Fruit fly (Drosophila melanogaster) whole organism, pupa: ENCODE measurements around the gene Epp.

Source experiments
- CG10348 ChIP-seq: fragments of 200-800 bp; sonication (Bioruptor generic); IDR thresholded peaks from 2 replicates; pipeline ENCODE4 v1.3.6; 2022; ENCODE audit warnings: missing biosample characterization, missing genetic modification characterization
- CG12605 ChIP-seq: fragments of 200-800 bp; sonication (Bioruptor generic); IDR thresholded peaks from 2 replicates; pipeline ENCODE4 v1.3.6; 2022; ENCODE audit warnings: missing biosample characterization, missing genetic modification characterization
- CG13204 ChIP-seq: fragments of 200-800 bp; sonication (Bioruptor generic); optimal IDR thresholded peaks from 2 replicates; lab custom pipeline; 2018; ENCODE audit warnings: missing biosample characterization, mild to moderate bottlenecking, missing genetic modification characterization, moderate library complexity
- CG32121 ChIP-seq: fragments of 200-800 bp; sonication (Bioruptor generic); IDR thresholded peaks from 2 replicates; pipeline ENCODE4 v1.3.6; 2022; ENCODE audit warnings: missing biosample characterization, missing genetic modification characterization
- CG34367 ChIP-seq: fragments of 200-800 bp; sonication (Bioruptor generic); optimal IDR thresholded peaks from 2 replicates; lab custom pipeline; 2018; ENCODE audit warnings: missing biosample characterization, mild to moderate bottlenecking, missing genetic modification characterization
- CG9948 ChIP-seq: fragments of 200-800 bp; sonication (Bioruptor generic); optimal IDR thresholded peaks from 2 replicates; lab custom pipeline; 2018; ENCODE audit warnings: missing biosample characterization, mild to moderate bottlenecking, missing genetic modification characterization, moderate library complexity
- D1 ChIP-seq: fragments of 200-800 bp; sonication (Bioruptor generic); optimal IDR thresholded peaks from 2 replicates; lab custom pipeline; 2018; ENCODE audit warnings: missing biosample characterization, mild to moderate bottlenecking, missing genetic modification characterization, moderate library complexity
- EcR ChIP-seq: fragments of 200-800 bp; sonication (Bioruptor generic); optimal IDR thresholded peaks from 3 replicates; lab custom pipeline; 2019; ENCODE audit warnings: missing biosample characterization, missing genetic modification characterization, mild to moderate bottlenecking, moderate library complexity, missing genetic modification reagents
- Ets98B ChIP-seq: fragments of 200-800 bp; sonication (Bioruptor generic); IDR thresholded peaks from 2 replicates; pipeline ENCODE4 v1.3.6; 2022; ENCODE audit warnings: missing biosample characterization, missing genetic modification characterization
- fd96Ca ChIP-seq: fragments of 200-800 bp; sonication (Bioruptor generic); IDR thresholded peaks from 3 replicates; pipeline ENCODE4 v1.3.6; 2022; ENCODE audit warnings: missing biosample characterization, missing genetic modification characterization
- gl ChIP-seq: fragments of 200-800 bp; sonication (Bioruptor generic); optimal IDR thresholded peaks from 2 replicates; lab custom pipeline; 2018; ENCODE audit warnings: missing biosample characterization, mild to moderate bottlenecking, missing genetic modification characterization

DNA sequence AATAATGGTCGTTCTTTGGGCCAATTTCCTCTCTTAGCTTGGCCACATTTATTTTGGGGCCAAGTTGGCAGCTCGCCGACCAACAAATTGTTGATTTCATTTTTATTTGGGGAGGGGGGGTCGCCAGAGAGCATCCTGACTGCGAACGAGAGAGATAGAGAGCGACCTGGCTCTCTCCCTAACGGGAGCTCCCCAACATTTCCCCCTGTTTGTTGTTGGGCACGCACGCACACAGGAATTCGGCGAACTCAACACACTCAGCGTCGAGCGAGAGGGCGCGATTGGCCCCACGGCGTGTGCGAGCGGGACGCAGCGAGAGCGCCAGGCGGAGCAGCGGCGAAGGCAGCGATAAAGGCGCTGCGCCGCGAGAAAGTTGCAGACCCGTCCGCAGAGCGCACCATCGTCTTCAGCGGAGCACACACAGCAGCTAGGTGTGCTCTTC is 29.9 kb downstream of the Epp start, which contains the start of gene CG31140:
- TF ChIP-seq D1 (no peak), CG9948 (tag; lab: Kevin White, UChicago) (no peak), gl (tag; lab: Kevin White, UChicago) (no peak), fd96Ca (GFP tag; lab: Robert Waterston, UW) (0 out of 3 replicates have a peak, but pooled peaks have one; percentile 57), CG12605 (GFP tag; lab: Robert Waterston, UW) (peak; percentile 63; the same call in 1 of the 2 replicates), CG34367 (tag; lab: Kevin White, UChicago) (no peak), CG13204 (GFP tag; lab: Kevin White, UChicago) (peak; percentile 95), Ets98B (GFP tag; lab: Robert Waterston, UW) (peak; percentile 63; the same call in 1 of the 2 replicates), EcR (no peak), CG32121 (GFP tag; lab: Robert Waterston, UW) (peak; percentile 45; the same call in 1 of the 2 replicates), CG10348 (GFP tag; lab: Robert Waterston, UW) (no peak)
